Fruit fly (Drosophila melanogaster) whole organism: Measurements from ENCODE around the gene CG42758.

Source experiments
- EcR ChIP-seq, 2 experiments: fragments of >200 bp; optimal IDR thresholded peaks; 2 replicates each; lab custom pipeline; 2017; ENCODE audit warnings: missing biosample characterization in 2 of 2, missing genetic modification characterization in 2 of 2, missing genetic modification reagents in 2 of 2
- pan ChIP-seq: fragments of >200 bp; optimal IDR thresholded peaks from 2 replicates; lab custom pipeline; 2017
- psq ChIP-seq: fragments of >200 bp; optimal IDR thresholded peaks from 2 replicates; lab custom pipeline; 2017
- usp ChIP-seq: fragments of >200 bp; optimal IDR thresholded peaks from 2 replicates; lab custom pipeline; 2017; ENCODE audit warnings: missing biosample characterization, missing genetic modification characterization, mixed read lengths

- TF ChIP-seq EcR (GFP tag; optimal IDR thresholded peaks at IDR 0.05; lab: Kevin White, UChicago) (no peak), psq (lab: Kevin White, UChicago) (no peak), pan (no peak), usp (no peak)
Observed at dm6 chr3L:14575974-14576373, 8.7 kb downstream of the CG42758 start.
